Worm (Caenorhabditis elegans) whole organism, midembryonic: ENCODE measurements around the gene F54D8.6.

Experiments
- T22C8.4 ChIP-seq: fragments of 200-800 bp; sonication (Bioruptor generic); IDR thresholded peaks from 2 replicates; pipeline ENCODE4 v1.3.6; 2022; ENCODE audit warnings: missing genetic modification characterization, missing compliant biosample characterization
- cog-1 ChIP-seq: sonication (generic microtip); optimal IDR thresholded peaks from 2 replicates; lab custom pipeline; 2016; ENCODE audit warnings: missing genetic modification characterization, missing compliant biosample characterization
- flt-1 ChIP-seq: fragments of 200-800 bp; sonication (Bioruptor generic); IDR thresholded peaks from 2 replicates; pipeline ENCODE4 v1.3.6; 2022; ENCODE audit warnings: missing genetic modification characterization, missing compliant biosample characterization
- klf-2 ChIP-seq: fragments of 200-800 bp; sonication (Bioruptor generic); conservative IDR thresholded peaks from 2 replicates; pipeline ENCODE4 v1.3.6; 2022; ENCODE audit warnings: missing genetic modification reagents, missing genetic modification characterization, missing compliant biosample characterization
- ref-1 ChIP-seq: fragments of 200-800 bp; sonication (Bioruptor generic); conservative IDR thresholded peaks from 2 replicates; pipeline ENCODE4 v1.3.6; 2022; ENCODE audit warnings: missing genetic modification reagents, missing genetic modification characterization, missing compliant biosample characterization
- tab-1 ChIP-seq: fragments of 200-800 bp; sonication (Bioruptor generic); IDR thresholded peaks from 2 replicates; pipeline ENCODE4 v1.3.6; 2022; ENCODE audit warnings: missing genetic modification characterization, missing compliant biosample characterization
- ztf-23 ChIP-seq: fragments of 200-800 bp; sonication (Bioruptor generic); IDR thresholded peaks from 2 replicates; pipeline ENCODE4 v1.3.6; 2022; ENCODE audit warnings: missing genetic modification reagents, missing genetic modification characterization, missing compliant biosample characterization
- ztf-29 ChIP-seq: fragments of 200-800 bp; sonication (Bioruptor generic); IDR thresholded peaks from 2 replicates; pipeline ENCODE4 v1.3.6; 2022; ENCODE audit warnings: missing genetic modification reagents, missing genetic modification characterization, missing compliant biosample characterization

DNA sequence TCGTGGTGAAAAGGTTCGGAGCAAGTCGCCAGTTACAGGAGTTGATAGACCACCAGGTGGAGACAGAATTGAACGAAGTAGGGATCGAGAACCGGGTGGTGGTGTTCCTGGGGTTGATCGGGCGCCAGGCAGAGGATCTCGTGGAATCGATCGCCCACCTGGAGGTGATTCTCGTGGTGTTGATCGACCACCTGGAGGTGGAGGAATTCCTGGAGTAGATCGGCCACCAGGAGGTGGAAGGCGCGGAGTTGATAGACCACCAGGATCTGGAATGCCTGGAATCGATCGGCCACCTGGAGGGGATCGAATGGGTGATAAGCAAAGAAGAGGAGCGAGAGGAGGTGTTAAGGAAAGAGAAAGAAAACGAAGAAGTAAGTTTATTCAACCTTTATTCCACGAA, 2.7 kb downstream of the F54D8.6 start:
- TF ChIP-seq flt-1 (GFP tag; lab: Robert Waterston, UW), result no peak
- TF ChIP-seq ref-1, result no peak
- TF ChIP-seq ztf-23 (GFP tag; lab: Robert Waterston, UW), result no peak
- TF ChIP-seq cog-1, result no peak
- TF ChIP-seq ztf-29 (GFP tag; lab: Robert Waterston, UW), result no peak
- TF ChIP-seq klf-2 (GFP tag; lab: Robert Waterston, UW), result no peak
- TF ChIP-seq T22C8.4 (GFP tag; lab: Robert Waterston, UW), result no peak
- no peak for TF ChIP-seq tab-1 (GFP tag; lab: Robert Waterston, UW)
